Worm (Caenorhabditis elegans): ENCODE data around the gene pqn-48.

DNA sequence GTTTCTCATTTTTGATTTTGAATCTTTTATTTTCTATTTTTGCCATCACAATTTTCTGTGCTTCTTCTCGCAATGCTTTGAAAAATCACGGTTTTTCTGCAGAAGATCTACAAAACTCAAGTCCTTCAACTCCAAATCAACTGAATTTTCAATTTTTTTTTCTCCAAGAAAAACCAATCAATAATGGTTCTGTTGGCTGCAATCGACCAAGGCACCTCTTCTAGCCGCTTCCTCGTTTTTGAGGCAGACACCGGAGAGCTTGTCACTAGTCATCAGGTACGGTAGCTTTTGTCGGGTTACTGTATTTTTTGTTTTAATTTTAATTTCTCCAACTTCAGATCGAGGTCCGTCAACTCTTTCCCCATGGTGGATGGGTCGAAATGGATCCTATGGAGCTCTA is 53.1 kb downstream of the pqn-48 start, which contains the start of gene R11F4.1:
- TF ChIP-seq C34B4.2 (tag; optimal IDR thresholded peaks at IDR 0.05) (no peak), elt-2 (tag; optimal IDR thresholded peaks at IDR 0.05) (no peak), mab-9 (GFP tag; IDR thresholded peaks at IDR 0.05) (no peak), aly-2 (tag; optimal IDR thresholded peaks at IDR 0.05) (no peak), blmp-1 (tag; optimal IDR thresholded peaks at IDR 0.05) (no peak), nhr-90 (tag; optimal IDR thresholded peaks at IDR 0.05; ENCODE audit: poor library complexity) (no peak), ces-1 (GFP tag; optimal IDR thresholded peaks at IDR 0.05) (no peak)
